Fruit fly (Drosophila melanogaster) whole organism, adult: ENCODE data around the gene UK114.

Experiments used
- CG1620 ChIP-seq: fragments of 200-800 bp; sonication (Bioruptor generic); optimal IDR thresholded peaks from 2 replicates; lab custom pipeline; 2016; ENCODE audit warnings: missing biosample characterization, missing genetic modification characterization
- CG5204 ChIP-seq: fragments of 200-800 bp; sonication (Bioruptor generic); optimal IDR thresholded peaks from 2 replicates; lab custom pipeline; 2016; ENCODE audit warnings: missing biosample characterization, missing genetic modification characterization
- CG7045 ChIP-seq: fragments of 200-800 bp; sonication (Bioruptor generic); optimal IDR thresholded peaks from 2 replicates; lab custom pipeline; 2017; ENCODE audit warnings: missing biosample characterization, mild to moderate bottlenecking, missing genetic modification characterization
- CG7101 ChIP-seq: fragments of 200-800 bp; sonication (Bioruptor generic); optimal IDR thresholded peaks from 2 replicates; lab custom pipeline; 2018; ENCODE audit warnings: missing biosample characterization, mild to moderate bottlenecking, missing genetic modification characterization, moderate library complexity
- cic ChIP-seq: fragments of 200-800 bp; sonication (Bioruptor generic); optimal IDR thresholded peaks from 2 replicates; lab custom pipeline; 2017; ENCODE audit warnings: missing biosample characterization, mild to moderate bottlenecking, missing genetic modification characterization, moderate library complexity
- pad ChIP-seq: fragments of 200-800 bp; sonication (Bioruptor generic); optimal IDR thresholded peaks from 3 replicates; lab custom pipeline; 2017; ENCODE audit warnings: missing biosample characterization, missing genetic modification characterization, mild to moderate bottlenecking, moderate library complexity, missing genetic modification reagents
- toe ChIP-seq: fragments of 200-800 bp; sonication (Bioruptor generic); optimal IDR thresholded peaks from 2 replicates; lab custom pipeline; 2016; ENCODE audit warnings: missing biosample characterization, missing genetic modification characterization

- TF ChIP-seq CG1620 (no peak), CG5204 (GFP tag; lab: Kevin White, UChicago) (no peak), CG7045 (GFP tag; lab: Kevin White, UChicago) (no peak), toe (GFP tag; lab: Kevin White, UChicago) (no peak), CG7101 (tag; lab: Kevin White, UChicago) (no peak), cic (GFP tag; lab: Kevin White, UChicago) (no peak), pad (GFP tag; lab: Kevin White, UChicago) (no peak)
Observed at dm6 chr2L:15292139-15292538, 17.2 kb upstream of the UK114 start, which contains the start of gene CG15260.
